Fruit fly (Drosophila melanogaster): ENCODE results near the gene CG9040.

CG9040 gene

dm6 chr3L:14002524-14003135, 15.0 kb downstream of the CG9040 start (continued):
- TF ChIP-seq Max (GFP tag; optimal IDR thresholded peaks at IDR 0.05): no peak
- TF ChIP-seq CG13296 (GFP tag; optimal IDR thresholded peaks at IDR 0.05): no peak
- no peak for TF ChIP-seq CG6854 (GFP tag; optimal IDR thresholded peaks at IDR 0.05)
- TF ChIP-seq CG31441 (GFP tag; IDR thresholded peaks at IDR 0.05): 0 out of 2 replicates have a peak, but pooled peaks have one; percentile 20
- no peak for TF ChIP-seq CG12104 (GFP tag; optimal IDR thresholded peaks at IDR 0.05)
- no peak for TF ChIP-seq Ssrp (tag; optimal IDR thresholded peaks at IDR 0.05)
- TF ChIP-seq CG2678 (tag; optimal IDR thresholded peaks at IDR 0.05): no peak
- no peak for TF ChIP-seq CG1602 (GFP tag; optimal IDR thresholded peaks at IDR 0.05)
- no peak for TF ChIP-seq CG12744 (GFP tag; optimal IDR thresholded peaks at IDR 0.05)
- no peak for TF ChIP-seq Sox100B (GFP tag; optimal IDR thresholded peaks at IDR 0.05)
- TF ChIP-seq CG17829 (tag; optimal IDR thresholded peaks at IDR 0.05): peak; percentile 13
- TF ChIP-seq corto (GFP tag; optimal IDR thresholded peaks at IDR 0.05): no peak
- no peak for TF ChIP-seq h (optimal IDR thresholded peaks at IDR 0.05)
- no peak for TF ChIP-seq ash1 (GFP tag; optimal IDR thresholded peaks at IDR 0.05)
- no peak for TF ChIP-seq inv (GFP tag; IDR thresholded peaks at IDR 0.05; ENCODE audit: partially characterized antibody)
- TF ChIP-seq Sry-δ (GFP tag; optimal IDR thresholded peaks at IDR 0.05): peak; percentile 11
- TF ChIP-seq Blimp-1 (GFP tag; optimal IDR thresholded peaks at IDR 0.05): no peak
- peak; percentile 83 for TF ChIP-seq CG8924 (tag; optimal IDR thresholded peaks at IDR 0.05)
- no peak for TF ChIP-seq Stat92E (GFP tag; optimal IDR thresholded peaks at IDR 0.05)
- TF ChIP-seq ab (GFP tag; optimal IDR thresholded peaks at IDR 0.05): no peak
- no peak for TF ChIP-seq CG4424 (GFP tag; optimal IDR thresholded peaks at IDR 0.05)
- TF ChIP-seq Jarid2 (GFP tag; optimal IDR thresholded peaks at IDR 0.05): no peak
- no peak for TF ChIP-seq CG6272 (GFP tag; IDR thresholded peaks at IDR 0.05)
- TF ChIP-seq CG31365 (tag; optimal IDR thresholded peaks at IDR 0.05): no peak
- no peak for TF ChIP-seq bigmax (GFP tag; optimal IDR thresholded peaks at IDR 0.05)
- no peak for TF ChIP-seq Atf3 (GFP tag; optimal IDR thresholded peaks at IDR 0.05)
- TF ChIP-seq cg (GFP tag; optimal IDR thresholded peaks at IDR 0.05): peak; percentile 95
- no peak for TF ChIP-seq grn (GFP tag; optimal IDR thresholded peaks at IDR 0.05)
- no peak for TF ChIP-seq CG15011 (GFP tag; optimal IDR thresholded peaks at IDR 0.05)
- peak; percentile 98 for TF ChIP-seq trem (tag; optimal IDR thresholded peaks at IDR 0.05)
- peak; percentile 35 for TF ChIP-seq lab (GFP tag; optimal IDR thresholded peaks at IDR 0.05)
- no peak for TF ChIP-seq HLH3B (GFP tag; IDR thresholded peaks at IDR 0.05)
- TF ChIP-seq zen2 (GFP tag; IDR thresholded peaks at IDR 0.05; ENCODE audit: partially characterized antibody): 0 out of 3 replicates have a peak, but pooled peaks have one; percentile 12
- TF ChIP-seq gem (tag; optimal IDR thresholded peaks at IDR 0.05): peak; percentile 26
- peak; percentile 28; the same call in 1 of the 2 replicates for TF ChIP-seq amos (GFP tag; IDR thresholded peaks at IDR 0.05; ENCODE audit: partially characterized antibody)
- TF ChIP-seq TFAM (GFP tag; optimal IDR thresholded peaks at IDR 0.05): no peak
- no peak for TF ChIP-seq CG34376 (GFP tag; optimal IDR thresholded peaks at IDR 0.05)
- TF ChIP-seq Nf-YA (GFP tag; IDR thresholded peaks at IDR 0.05): no peak
- no peak for TF ChIP-seq pum (GFP tag; optimal IDR thresholded peaks at IDR 0.05)
- TF ChIP-seq Mrtf (GFP tag; IDR thresholded peaks at IDR 0.05): no peak
- no peak for TF ChIP-seq CG15601 (tag; optimal IDR thresholded peaks at IDR 0.05)
- TF ChIP-seq onecut (GFP tag; IDR thresholded peaks at IDR 0.05): peak; percentile 38; the same call in 1 of the 2 replicates
- no peak for TF ChIP-seq lbe (GFP tag; optimal IDR thresholded peaks at IDR 0.05)
- no peak for TF ChIP-seq Six4 (GFP tag; optimal IDR thresholded peaks at IDR 0.05)
- peak; percentile 42; the same call in 1 of the 2 replicates for TF ChIP-seq MBD-R2 (GFP tag; IDR thresholded peaks at IDR 0.05)
- TF ChIP-seq CG11695 (GFP tag; IDR thresholded peaks at IDR 0.05): no peak
- TF ChIP-seq Hr51 (GFP tag; optimal IDR thresholded peaks at IDR 0.05): peak in 1 of 2 experiments; percentile 13
- no peak for TF ChIP-seq Poxn (GFP tag; IDR thresholded peaks at IDR 0.05)
- TF ChIP-seq Myb (GFP tag; optimal IDR thresholded peaks at IDR 0.05): no peak
- no peak for TF ChIP-seq Side (GFP tag; optimal IDR thresholded peaks at IDR 0.05)
